ENCODE assay signal across 2 worm cellular contexts in genomic region chrIII:8291268-8292032, ce11.
TF ChIP-seq lines count a peak whose summit lies in the region.

No protein-coding gene starts in this region.

TF ChIP-seq in whole organism, L1 larva, 84 proteins besides CTCF, POLR2A, EP300 and RAD21 (continued from another document):
- TF ChIP-seq dsc-1 (tag; optimal IDR thresholded peaks at IDR 0.05; lab: Kevin White, UChicago) (no peak), elt-3 (tag; optimal IDR thresholded peaks at IDR 0.05; lab: Kevin White, UChicago) (peak in 1 of 6 experiments; percentile 33), mab-9 (GFP tag; IDR thresholded peaks at IDR 0.05; lab: Robert Waterston, UW) (no peak), sup-37 (GFP tag; optimal IDR thresholded peaks at IDR 0.05; lab: Kevin White, UChicago) (no peak), zag-1 (tag; optimal IDR thresholded peaks at IDR 0.05; lab: Kevin White, UChicago) (no peak), nhr-84 (tag; optimal IDR thresholded peaks at IDR 0.05; lab: Kevin White, UChicago) (no peak), sox-4 (tag; optimal IDR thresholded peaks at IDR 0.05; lab: Kevin White, UChicago) (no peak), fos-1 (tag; optimal IDR thresholded peaks at IDR 0.05; lab: Kevin White, UChicago) (no peak), elt-2 (tag; optimal IDR thresholded peaks at IDR 0.05; lab: Kevin White, UChicago) (peak; percentile 85), blmp-1 (tag; optimal IDR thresholded peaks at IDR 0.05; lab: Kevin White, UChicago) (peak; percentile 84), lin-15B (tag; optimal IDR thresholded peaks at IDR 0.05; lab: Kevin White, UChicago) (no peak), fkh-4 (tag; optimal IDR thresholded peaks at IDR 0.05; lab: Kevin White, UChicago; ENCODE audit: borderline replicate concordance) (no peak), swsn-7 (tag; optimal IDR thresholded peaks at IDR 0.05; lab: Kevin White, UChicago) (no peak), nhr-237 (tag; optimal IDR thresholded peaks at IDR 0.05; lab: Kevin White, UChicago) (no peak), lir-3 (tag; optimal IDR thresholded peaks at IDR 0.05; lab: Kevin White, UChicago; ENCODE audit: poor library complexity) (no peak), C04F5.9 (tag; optimal IDR thresholded peaks at IDR 0.05; lab: Kevin White, UChicago) (no peak), efl-1 (optimal IDR thresholded peaks at IDR 0.05; lab: Kevin White, UChicago) (no peak), efl-1 (GFP tag; optimal IDR thresholded peaks at IDR 0.05 in 1 of 2; lab: Kevin White, UChicago) (peak in 1 of 2 experiments; percentile 41), unc-130 (tag; optimal IDR thresholded peaks at IDR 0.05; lab: Kevin White, UChicago) (no peak), nhr-47 (tag; optimal IDR thresholded peaks at IDR 0.05; lab: Kevin White, UChicago) (no peak), tlp-1 (tag; optimal IDR thresholded peaks at IDR 0.05; lab: Kevin White, UChicago) (peak; percentile 65), nhr-28 (tag; optimal IDR thresholded peaks at IDR 0.05; lab: Kevin White, UChicago) (no peak), lin-14 (GFP tag; optimal IDR thresholded peaks at IDR 0.05; lab: Kevin White, UChicago) (peak; percentile 12), hlh-17 (GFP tag; optimal IDR thresholded peaks at IDR 0.05; lab: Kevin White, UChicago; ENCODE audit: borderline replicate concordance) (no peak), F16B12.6 (tag; optimal IDR thresholded peaks at IDR 0.05; lab: Kevin White, UChicago) (no peak), lin-35 (GFP tag; optimal IDR thresholded peaks at IDR 0.05; lab: Kevin White, UChicago) (peak in 1 of 2 experiments; percentile 29), hpl-2 (GFP tag; optimal IDR thresholded peaks at IDR 0.05; lab: Kevin White, UChicago) (no peak), ztf-4 (tag; optimal IDR thresholded peaks at IDR 0.05; lab: Kevin White, UChicago) (no peak), sptf-1 (tag; optimal IDR thresholded peaks at IDR 0.05; lab: Kevin White, UChicago) (no peak), nhr-12 (tag; optimal IDR thresholded peaks at IDR 0.05; lab: Kevin White, UChicago) (no peak), C16A3.4 (tag; optimal IDR thresholded peaks at IDR 0.05; lab: Kevin White, UChicago) (no peak), nhr-71 (tag; optimal IDR thresholded peaks at IDR 0.05; lab: Kevin White, UChicago) (no peak), mdl-1 (tag; optimal IDR thresholded peaks at IDR 0.05; lab: Kevin White, UChicago) (no peak), isw-1 (GFP tag; IDR thresholded peaks at IDR 0.05; lab: Robert Waterston, UW) (no peak), Y116A8C.19 (tag; optimal IDR thresholded peaks at IDR 0.05; lab: Kevin White, UChicago; ENCODE audit: borderline replicate concordance) (no peak), mep-1 (tag; optimal IDR thresholded peaks at IDR 0.05; lab: Kevin White, UChicago) (peak; percentile 23), skn-1 (tag; optimal IDR thresholded peaks at IDR 0.05; lab: Kevin White, UChicago) (no peak), lin-39 (tag; optimal IDR thresholded peaks at IDR 0.05; lab: Kevin White, UChicago) (no peak), lin-13 (GFP tag; optimal IDR thresholded peaks at IDR 0.05; lab: Kevin White, UChicago) (no peak), snu-23 (GFP tag; optimal IDR thresholded peaks at IDR 0.05; lab: Kevin White, UChicago) (no peak), vab-15 (tag; optimal IDR thresholded peaks at IDR 0.05; lab: Kevin White, UChicago) (no peak), C34B4.2 (tag; optimal IDR thresholded peaks at IDR 0.05; lab: Kevin White, UChicago) (no peak), ceh-63 (GFP tag; optimal IDR thresholded peaks at IDR 0.05; lab: Kevin White, UChicago) (no peak), dpl-1 (GFP tag; optimal IDR thresholded peaks at IDR 0.05; lab: Kevin White, UChicago) (no peak), nhr-76 (tag; optimal IDR thresholded peaks at IDR 0.05; lab: Kevin White, UChicago) (no peak), pag-3 (tag; optimal IDR thresholded peaks at IDR 0.05; lab: Kevin White, UChicago; ENCODE audit: borderline replicate concordance, insufficient read depth) (no peak), aha-1 (tag; optimal IDR thresholded peaks at IDR 0.05; lab: Kevin White, UChicago) (no peak), lsy-2 (tag; optimal IDR thresholded peaks at IDR 0.05; lab: Kevin White, UChicago) (peak in 1 of 2 experiments; percentile 7)

TF ChIP-seq in whole organism, L4 larva, 104 proteins besides CTCF, POLR2A, EP300 and RAD21 (continued from another document):
- TF ChIP-seq dve-1 (tag; optimal IDR thresholded peaks at IDR 0.05; lab: Kevin White, UChicago; ENCODE audit: insufficient read depth), result peak; percentile 74
